Worm (Caenorhabditis elegans) whole organism, late embryonic: ENCODE measurements around the gene B0496.2.

Source experiments
- C38D4.7 ChIP-seq: fragments of 200-800 bp; sonication (Bioruptor generic); optimal IDR thresholded peaks from 2 replicates; lab custom pipeline; 2018; ENCODE audit warnings: mild to moderate bottlenecking, missing genetic modification characterization, moderate library complexity, missing compliant biosample characterization
- F13H6.1 ChIP-seq: sonication (generic microtip); optimal IDR thresholded peaks from 2 replicates; lab custom pipeline; 2016; ENCODE audit warnings: missing genetic modification characterization, missing compliant biosample characterization
- K09A11.1 ChIP-seq: sonication (generic microtip); optimal IDR thresholded peaks from 2 replicates; lab custom pipeline; 2017; ENCODE audit warnings: antibody characterized with exemption, mild to moderate bottlenecking, missing genetic modification characterization, missing compliant biosample characterization; ENCODE audit not compliant: insufficient read depth
- Y22D7AL.16 ChIP-seq: sonication (generic microtip); optimal IDR thresholded peaks from 2 replicates; lab custom pipeline; 2016; ENCODE audit warnings: missing genetic modification characterization, missing compliant biosample characterization
- ceh-18 ChIP-seq: sonication (generic microtip); optimal IDR thresholded peaks from 2 replicates; lab custom pipeline; 2016; ENCODE audit warnings: missing genetic modification characterization, missing compliant biosample characterization
- ceh-19 ChIP-seq: fragments of 200-800 bp; sonication (Bioruptor generic); optimal IDR thresholded peaks from 2 replicates; lab custom pipeline; 2018; ENCODE audit warnings: mild to moderate bottlenecking, missing genetic modification characterization, missing compliant biosample characterization
- ceh-2 ChIP-seq: sonication (generic microtip); optimal IDR thresholded peaks from 2 replicates; lab custom pipeline; 2016; ENCODE audit warnings: missing genotype, missing genetic modification characterization, missing compliant biosample characterization
- ceh-34 ChIP-seq: sonication (generic microtip); optimal IDR thresholded peaks from 2 replicates; lab custom pipeline; 2016; ENCODE audit warnings: mild to moderate bottlenecking, missing genetic modification characterization, missing compliant biosample characterization
- ceh-6 ChIP-seq: fragments of 200-800 bp; sonication (Bioruptor generic); optimal IDR thresholded peaks from 2 replicates; lab custom pipeline; 2018; ENCODE audit warnings: mild to moderate bottlenecking, missing genetic modification characterization, missing compliant biosample characterization
- ceh-9 ChIP-seq: sonication (generic microtip); optimal IDR thresholded peaks from 2 replicates; lab custom pipeline; 2016; ENCODE audit warnings: mild to moderate bottlenecking, missing genetic modification characterization, inconsistent platforms, missing compliant biosample characterization
- che-1 ChIP-seq: sonication (generic microtip); optimal IDR thresholded peaks from 2 replicates; lab custom pipeline; 2016; ENCODE audit warnings: mild to moderate bottlenecking, missing genetic modification characterization, missing compliant biosample characterization
- dve-1 ChIP-seq: sonication (generic microtip); optimal IDR thresholded peaks from 2 replicates; lab custom pipeline; 2017; ENCODE audit warnings: antibody characterized with exemption, mild to moderate bottlenecking, missing genetic modification characterization, missing compliant biosample characterization
- elt-2 ChIP-seq: sonication (generic microtip); optimal IDR thresholded peaks from 2 replicates; lab custom pipeline; 2016; ENCODE audit warnings: missing genetic modification reagents, missing genetic modification characterization, missing compliant biosample characterization
- elt-4 ChIP-seq: sonication (generic microtip); optimal IDR thresholded peaks from 2 replicates; lab custom pipeline; 2016; ENCODE audit warnings: missing genetic modification characterization, missing compliant biosample characterization
- fkh-6 ChIP-seq: sonication (generic microtip); optimal IDR thresholded peaks from 2 replicates; lab custom pipeline; 2016; ENCODE audit warnings: missing genetic modification characterization, missing compliant biosample characterization
- gmeb-2 ChIP-seq: sonication (generic microtip); optimal IDR thresholded peaks from 2 replicates; lab custom pipeline; 2016; ENCODE audit warnings: missing genetic modification characterization, inconsistent platforms, missing compliant biosample characterization
- hlh-30 ChIP-seq: sonication (generic microtip); optimal IDR thresholded peaks from 2 replicates; lab custom pipeline; 2017; ENCODE audit warnings: antibody characterized with exemption, missing genetic modification characterization, missing compliant biosample characterization; ENCODE audit not compliant: insufficient read depth
- hlh-6 ChIP-seq: sonication (generic microtip); optimal IDR thresholded peaks from 2 replicates; lab custom pipeline; 2016; ENCODE audit warnings: missing genotype, missing genetic modification characterization, missing compliant biosample characterization
- hlh-8 ChIP-seq: sonication (generic microtip); optimal IDR thresholded peaks from 2 replicates; lab custom pipeline; 2016; ENCODE audit warnings: missing genotype, missing genetic modification characterization, missing compliant biosample characterization
- lim-6 ChIP-seq: sonication (generic microtip); optimal IDR thresholded peaks from 2 replicates; lab custom pipeline; 2016; ENCODE audit warnings: missing genetic modification characterization, missing compliant biosample characterization
- mec-3 ChIP-seq: sonication (generic microtip); optimal IDR thresholded peaks from 2 replicates; lab custom pipeline; 2016; ENCODE audit warnings: borderline replicate concordance, missing genetic modification characterization, missing compliant biosample characterization
- nhr-232 ChIP-seq: sonication (generic microtip); optimal IDR thresholded peaks from 2 replicates; lab custom pipeline; 2016; ENCODE audit warnings: missing genetic modification characterization, missing compliant biosample characterization
- npax-4 ChIP-seq: sonication (generic microtip); optimal IDR thresholded peaks from 2 replicates; lab custom pipeline; 2016; ENCODE audit warnings: missing genetic modification characterization, missing compliant biosample characterization
- pha-2 ChIP-seq: sonication (generic microtip); optimal IDR thresholded peaks from 2 replicates; lab custom pipeline; 2017; ENCODE audit warnings: mild to moderate bottlenecking, missing genetic modification characterization, missing compliant biosample characterization
- pha-4 ChIP-seq: fragments of 150-350 bp; optimal IDR thresholded peaks from 2 replicates; lab custom pipeline; 2018; ENCODE audit warnings: missing biosample characterization, missing genetic modification reagents, missing genetic modification characterization
- pqm-1 ChIP-seq: sonication (generic microtip); optimal IDR thresholded peaks from 2 replicates; lab custom pipeline; 2016; ENCODE audit warnings: missing genetic modification characterization, missing compliant biosample characterization
- pros-1 ChIP-seq: fragments of 150-350 bp; optimal IDR thresholded peaks from 2 replicates; lab custom pipeline; 2014; ENCODE audit warnings: missing biosample characterization, missing genetic modification reagents, missing genetic modification characterization
- ref-2 ChIP-seq: sonication (generic microtip); optimal IDR thresholded peaks from 2 replicates; lab custom pipeline; 2016; ENCODE audit warnings: missing genetic modification characterization, missing compliant biosample characterization
- rnt-1 ChIP-seq: sonication (generic microtip); optimal IDR thresholded peaks from 2 replicates; lab custom pipeline; 2016; ENCODE audit warnings: missing genetic modification characterization, missing compliant biosample characterization
- sox-2 ChIP-seq: fragments of 200-800 bp; sonication (Bioruptor generic); IDR thresholded peaks from 2 replicates; pipeline ENCODE4 v1.3.6; 2022; ENCODE audit warnings: missing genetic modification reagents, missing genetic modification characterization, missing compliant biosample characterization
- sox-4 ChIP-seq: sonication (generic microtip); optimal IDR thresholded peaks from 2 replicates; lab custom pipeline; 2017; ENCODE audit warnings: mild to moderate bottlenecking, missing genetic modification characterization, inconsistent platforms, missing compliant biosample characterization
- tbx-2 ChIP-seq: sonication (generic microtip); optimal IDR thresholded peaks from 2 replicates; lab custom pipeline; 2016; ENCODE audit warnings: missing genetic modification characterization, missing compliant biosample characterization
- tbx-7 ChIP-seq: sonication (generic microtip); optimal IDR thresholded peaks from 2 replicates; lab custom pipeline; 2016; ENCODE audit warnings: missing genotype, missing genetic modification characterization, missing compliant biosample characterization
- ttx-3 ChIP-seq: sonication (generic microtip); optimal IDR thresholded peaks from 2 replicates; lab custom pipeline; 2016; ENCODE audit warnings: missing genetic modification reagents, missing genetic modification characterization, missing compliant biosample characterization
- unc-42 ChIP-seq: sonication (generic microtip); optimal IDR thresholded peaks from 2 replicates; lab custom pipeline; 2016; ENCODE audit warnings: missing genotype, missing genetic modification characterization, missing compliant biosample characterization
- unc-55 ChIP-seq: sonication (generic microtip); optimal IDR thresholded peaks from 2 replicates; lab custom pipeline; 2017; ENCODE audit warnings: missing biosample characterization, missing genetic modification reagents, missing genetic modification characterization
- ztf-16 ChIP-seq: sonication (generic microtip); optimal IDR thresholded peaks from 2 replicates; lab custom pipeline; 2017; ENCODE audit warnings: missing genetic modification characterization, missing compliant biosample characterization

The B0496.2 gene

DNA sequence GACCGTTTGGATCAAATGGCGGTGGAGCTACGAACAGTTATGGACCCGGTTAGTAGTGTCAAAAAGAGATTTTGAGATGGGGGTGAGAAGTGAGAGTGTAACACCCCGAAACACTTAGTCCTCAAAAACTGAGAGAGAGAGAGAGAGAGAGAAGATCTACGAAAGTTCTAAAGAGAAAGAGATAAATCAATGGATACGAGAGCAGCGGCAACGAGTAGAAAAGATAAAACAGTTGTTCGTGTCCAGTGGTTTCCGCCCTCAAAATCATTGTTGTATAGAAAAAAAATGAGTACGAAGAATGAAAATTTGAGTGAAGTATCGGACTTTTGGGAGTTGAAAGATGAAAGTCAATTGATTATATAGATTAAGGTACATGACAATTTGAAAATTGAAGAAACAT lies 18.7 kb upstream of the B0496.2 start:
- TF ChIP-seq ttx-3 (no peak), pha-2 (tag; lab: Kevin White, UChicago) (no peak), unc-55 (GFP tag; lab: Kevin White, UChicago) (peak; percentile 69), K09A11.1 (tag; lab: Kevin White, UChicago) (no peak), ceh-18 (peak; percentile 6), elt-2 (tag; lab: Kevin White, UChicago) (no peak), Y22D7AL.16 (tag; lab: Kevin White, UChicago) (no peak), pha-4 (tag; lab: Kevin White, UChicago) (no peak), ceh-2 (tag; lab: Kevin White, UChicago) (no peak), rnt-1 (peak; percentile 23), nhr-232 (tag; lab: Kevin White, UChicago) (no peak)

DNA sequence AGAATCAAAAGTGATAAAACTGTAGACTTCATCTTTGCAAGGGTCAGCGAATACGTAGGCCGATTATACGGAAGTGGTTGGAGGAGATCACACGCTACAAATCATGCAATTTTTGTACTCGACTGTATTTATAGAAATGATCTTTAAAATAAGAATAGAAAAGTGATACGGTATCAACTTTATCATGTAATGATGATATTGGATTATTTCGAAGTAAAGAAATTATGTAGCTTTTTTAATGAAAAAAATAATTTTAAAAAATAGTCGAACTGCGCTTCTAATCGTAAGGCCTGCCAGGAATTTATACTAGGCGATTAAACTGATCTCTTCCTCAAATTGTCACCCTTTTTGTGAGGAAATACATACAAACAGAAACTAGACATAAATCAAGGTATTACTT lies 13.8 kb upstream of the B0496.2 start, which contains the start of gene B0496.11:
TSS of gene B0496.11 (minus strand) at position 101 of the 400 bp plus-strand sequence.
- TF ChIP-seq unc-42 (tag; lab: Kevin White, UChicago) (no peak), sox-4 (no peak), tbx-7 (tag; lab: Kevin White, UChicago) (no peak), hlh-30 (tag; lab: Kevin White, UChicago) (no peak), elt-2 (tag; lab: Kevin White, UChicago) (no peak), sox-2 (no peak), fkh-6 (tag; lab: Kevin White, UChicago) (no peak), ceh-34 (tag; lab: Kevin White, UChicago) (no peak), C38D4.7 (GFP tag; lab: Kevin White, UChicago) (no peak), ceh-6 (GFP tag; lab: Kevin White, UChicago) (no peak)

DNA sequence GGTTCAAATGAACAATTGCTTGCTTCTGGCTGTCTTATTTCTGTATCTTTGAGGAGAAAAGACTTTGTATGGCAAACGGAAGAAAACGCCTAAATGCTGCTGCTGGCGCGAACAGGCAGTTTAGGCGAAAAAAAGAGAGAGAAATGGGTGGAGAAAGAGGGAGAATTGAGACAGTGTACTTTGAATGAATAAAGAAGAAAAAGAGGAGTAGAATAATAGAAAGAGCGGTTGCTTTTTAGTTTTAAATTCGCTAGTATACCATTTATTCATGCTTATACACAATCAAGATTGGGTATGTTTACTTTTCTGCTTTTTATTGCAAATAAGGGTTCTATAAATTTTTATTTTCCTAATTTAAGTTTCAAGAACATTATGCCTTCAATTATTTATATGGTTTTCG lies 8.3 kb upstream of the B0496.2 start:
- TF ChIP-seq che-1 (tag; lab: Kevin White, UChicago) (no peak), pros-1 (no peak), elt-2 (tag; lab: Kevin White, UChicago) (no peak), npax-4 (tag; lab: Kevin White, UChicago) (no peak), nhr-232 (tag; lab: Kevin White, UChicago) (no peak), fkh-6 (tag; lab: Kevin White, UChicago) (no peak), ref-2 (tag; lab: Kevin White, UChicago) (no peak), hlh-8 (no peak), unc-42 (tag; lab: Kevin White, UChicago) (no peak), lim-6 (tag; lab: Kevin White, UChicago) (no peak)

DNA sequence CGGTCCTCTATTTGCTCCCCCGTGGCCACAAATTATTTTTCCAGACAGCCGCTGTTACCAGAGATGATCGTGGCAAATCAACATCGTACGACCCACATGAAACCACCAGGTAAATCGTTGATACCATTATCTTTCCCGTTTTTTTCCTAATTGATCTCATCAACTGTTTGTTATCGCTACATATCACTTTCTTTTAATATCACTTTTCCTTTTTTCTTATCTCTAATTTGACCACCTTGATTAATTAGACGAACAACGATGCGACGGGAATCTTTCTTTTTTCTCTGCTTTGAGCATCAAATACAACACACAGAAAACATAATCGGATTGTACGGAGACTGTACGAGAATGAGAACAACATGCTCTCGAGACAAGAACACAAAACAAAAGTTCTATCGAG lies 7.4 kb upstream of the B0496.2 start:
- TF ChIP-seq elt-2 (tag; lab: Kevin White, UChicago): peak; percentile 86
- TF ChIP-seq mec-3 (tag; lab: Kevin White, UChicago): no peak
- TF ChIP-seq, all 69 proteins: peak for 1

DNA sequence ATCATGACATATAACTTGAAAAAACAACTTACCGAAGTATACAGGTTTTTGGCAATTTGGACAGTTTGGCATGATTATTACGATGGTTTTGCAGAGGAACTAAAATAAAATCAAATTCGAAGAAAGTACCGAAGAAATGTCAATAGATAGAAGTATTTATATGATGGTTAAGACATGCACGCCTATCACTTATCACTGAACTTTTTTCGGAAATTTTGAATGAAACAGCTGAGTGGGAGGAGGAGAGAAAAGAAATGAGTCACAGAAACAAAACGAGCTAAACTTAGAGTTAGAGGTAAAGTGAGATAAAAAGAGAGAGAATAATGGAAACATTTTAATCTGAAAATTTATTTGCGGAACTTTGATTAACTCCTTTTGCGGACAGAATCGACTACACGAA lies 2.4 kb upstream of the B0496.2 start, which contains the start of gene valv-1:
TSS of gene valv-1 (minus strand) at position 101 of the 400 bp plus-strand sequence.
- no peak for TF ChIP-seq ztf-16 (tag; lab: Kevin White, UChicago)
- no peak for TF ChIP-seq tbx-2 (tag; lab: Kevin White, UChicago)
- TF ChIP-seq dve-1 (tag; lab: Kevin White, UChicago): no peak
- TF ChIP-seq ceh-19 (GFP tag; lab: Kevin White, UChicago): no peak
- TF ChIP-seq pqm-1: no peak
- TF ChIP-seq gmeb-2 (tag; lab: Kevin White, UChicago): no peak
- no peak for TF ChIP-seq ceh-6 (GFP tag; lab: Kevin White, UChicago)
- TF ChIP-seq unc-55 (GFP tag; lab: Kevin White, UChicago): no peak
- no peak for TF ChIP-seq F13H6.1 (tag; lab: Kevin White, UChicago)
- no peak for TF ChIP-seq elt-4 (tag; lab: Kevin White, UChicago)
- no peak for TF ChIP-seq lim-6 (tag; lab: Kevin White, UChicago)
- no peak for TF ChIP-seq che-1 (tag; lab: Kevin White, UChicago)
- TF ChIP-seq hlh-6 (tag; lab: Kevin White, UChicago): no peak
- no peak for TF ChIP-seq ceh-9 (tag; lab: Kevin White, UChicago)
- no peak for TF ChIP-seq ceh-2 (tag; lab: Kevin White, UChicago)
